Worm (Caenorhabditis elegans): ENCODE measurements around the gene sod-5.

ce11 chrII:4441278-4441677, 23.8 kb downstream of the sod-5 start:
- no peak for TF ChIP-seq snpc-1.2 (GFP tag; IDR thresholded peaks at IDR 0.05)
- TF ChIP-seq dpl-1 (GFP tag; optimal IDR thresholded peaks at IDR 0.05): no peak
- no peak for TF ChIP-seq madf-9 (GFP tag; conservative IDR thresholded peaks at IDR 0.05)
